Worm (Caenorhabditis elegans): ENCODE data around the gene dars-1.
A peak's percentile ranks its signal among the peaks of the same experiment; 100 is the strongest.

The dars-1 gene

ce11 chrIII:9455980-9456658, 34.9 kb downstream of the dars-1 start, which contains the start of the genes rheb-1 and spk-1:
Gene rheb-1, minus strand, starts transcription at chrIII:9456030.
Gene spk-1, plus strand, starts transcription at chrIII:9456608.
- TF ChIP-seq attf-5 (GFP tag; optimal IDR thresholded peaks at IDR 0.05): peak; percentile 92
- TF ChIP-seq atf-7 (tag; optimal IDR thresholded peaks at IDR 0.05): peak; percentile 83
- peak; percentile 59; the same call in 1 of the 2 replicates for TF ChIP-seq hsf-1 (GFP tag; IDR thresholded peaks at IDR 0.05)
- TF ChIP-seq lin-54 (GFP tag; optimal IDR thresholded peaks at IDR 0.05): peak; percentile 84
- TF ChIP-seq tlf-1 (GFP tag; optimal IDR thresholded peaks at IDR 0.05): peak; percentile 91
- TF ChIP-seq tbp1 (GFP tag; optimal IDR thresholded peaks at IDR 0.05): peak; percentile 70
- peak; percentile 80; the same call in 1 of the 2 replicates for TF ChIP-seq F37B4.10 (GFP tag; IDR thresholded peaks at IDR 0.05)
- TF ChIP-seq egrh-3 (GFP tag; IDR thresholded peaks at IDR 0.05): 0 out of 2 replicates have a peak, but pooled peaks have one; percentile 18
- no peak for TF ChIP-seq bed-1 (GFP tag; IDR thresholded peaks at IDR 0.05)
- TF ChIP-seq B0019.2 (GFP tag; conservative IDR thresholded peaks at IDR 0.05): 0 out of 2 replicates have a peak, but pooled peaks have one; percentile 51
- peak; percentile 87 for TF ChIP-seq Y67H2A.10 (GFP tag; conservative IDR thresholded peaks at IDR 0.05)
- peak; percentile 66; the same call in 1 of the 2 replicates for TF ChIP-seq lir-1 (GFP tag; conservative IDR thresholded peaks at IDR 0.05)
- TF ChIP-seq rpc-1 (optimal IDR thresholded peaks at IDR 0.05): no peak
- TF ChIP-seq rpc-1 (tag; optimal IDR thresholded peaks at IDR 0.05): no peak
- TF ChIP-seq hlh-12 (tag; optimal IDR thresholded peaks at IDR 0.05): no peak
- peak; percentile 82 for TF ChIP-seq F23B12.7 (tag; optimal IDR thresholded peaks at IDR 0.05; ENCODE audit: insufficient read depth)
- TF ChIP-seq zfh-2 (GFP tag; conservative IDR thresholded peaks at IDR 0.05): peak; percentile 79
- peak; percentile 75 for TF ChIP-seq chd-7 (tag; optimal IDR thresholded peaks at IDR 0.05)
- TF ChIP-seq rcor-1 (GFP tag; IDR thresholded peaks at IDR 0.05): peak; percentile 75
- no peak for TF ChIP-seq B0035.1 (tag; optimal IDR thresholded peaks at IDR 0.05)
- no peak for TF ChIP-seq F10E7.11 (tag; optimal IDR thresholded peaks at IDR 0.05)
- peak; percentile 51 for TF ChIP-seq dpl-1 (GFP tag; optimal IDR thresholded peaks at IDR 0.05)
- TF ChIP-seq xnd-1 (tag; optimal IDR thresholded peaks at IDR 0.05): peak; percentile 24
- no peak for TF ChIP-seq C17E4.6 (GFP tag; IDR thresholded peaks at IDR 0.05)
- TF ChIP-seq pbrm-1 (GFP tag; IDR thresholded peaks at IDR 0.05): peak; percentile 94
- TF ChIP-seq snpc-4 (GFP tag; optimal IDR thresholded peaks at IDR 0.05): peak; percentile 27
- TF ChIP-seq snpc-4 (tag; optimal IDR thresholded peaks at IDR 0.05): peak; percentile 66 to 75 (median 72)
- TF ChIP-seq madf-10 (tag; optimal IDR thresholded peaks at IDR 0.05): peak; percentile 84
- TF ChIP-seq Y95B8A.8 (GFP tag; IDR thresholded peaks at IDR 0.05): peak; percentile 66; the same call in 1 of the 2 replicates
- no peak for TF ChIP-seq ztf-25 (GFP tag; IDR thresholded peaks at IDR 0.05)
- peak; percentile 87 for TF ChIP-seq lin-40 (tag; optimal IDR thresholded peaks at IDR 0.05)
- 0 out of 2 replicates have a peak, but pooled peaks have one; percentile 40 for TF ChIP-seq attf-3 (GFP tag; conservative IDR thresholded peaks at IDR 0.05)
- TF ChIP-seq madf-6 (GFP tag; IDR thresholded peaks at IDR 0.05): peak; percentile 83
- TF ChIP-seq ceh-100 (GFP tag; IDR thresholded peaks at IDR 0.05): peak; percentile 54; the same call in 1 of the 2 replicates
- TF ChIP-seq hmg-1.2 (GFP tag; IDR thresholded peaks at IDR 0.05): peak; percentile 94
- peak; percentile 78 for TF ChIP-seq D2030.7 (GFP tag; IDR thresholded peaks at IDR 0.05)
- peak; percentile 13 for TF ChIP-seq F22D6.2 (tag; optimal IDR thresholded peaks at IDR 0.05)
- TF ChIP-seq ztf-22 (GFP tag; optimal IDR thresholded peaks at IDR 0.05): peak; percentile 87
- TF ChIP-seq cebp-2 (GFP tag; IDR thresholded peaks at IDR 0.05): no peak
- TF ChIP-seq lag-1 (GFP tag; IDR thresholded peaks at IDR 0.05): no peak
- peak; percentile 56; the same call in 1 of the 2 replicates for TF ChIP-seq madf-8 (GFP tag; conservative IDR thresholded peaks at IDR 0.05)
- peak; percentile 47 for TF ChIP-seq gei-17 (GFP tag; optimal IDR thresholded peaks at IDR 0.05)
- peak; percentile 60 for TF ChIP-seq ztf-26 (tag; optimal IDR thresholded peaks at IDR 0.05)
- TF ChIP-seq nfyb-1 (GFP tag; IDR thresholded peaks at IDR 0.05): peak; percentile 92
- TF ChIP-seq nhr-80 (tag; optimal IDR thresholded peaks at IDR 0.05): peak; percentile 94
- TF ChIP-seq Y53G8AR.9 (GFP tag; conservative IDR thresholded peaks at IDR 0.05): peak; percentile 59; the same call in 1 of the 2 replicates
- no peak for TF ChIP-seq nfya-1 (tag; optimal IDR thresholded peaks at IDR 0.05; ENCODE audit: borderline replicate concordance, insufficient read depth)

Data from whole organism, young adult.